Worm (Caenorhabditis elegans) whole organism, mixed stage, embryonic: ENCODE data around the gene T13C2.3.

Experiments
- bed-3 ChIP-seq: fragments of 200-800 bp; sonication (Bioruptor generic); optimal IDR thresholded peaks from 3 replicates; lab custom pipeline; 2018; ENCODE audit warnings: mild to moderate bottlenecking, missing genetic modification characterization, moderate library complexity, missing compliant biosample characterization
- blmp-1 ChIP-seq: fragments of 150-350 bp; optimal IDR thresholded peaks from 2 replicates; lab custom pipeline; 2014; ENCODE audit warnings: missing biosample characterization, missing genetic modification characterization
- ces-1 ChIP-seq: fragments of 150-350 bp; optimal IDR thresholded peaks from 2 replicates; lab custom pipeline; 2014; ENCODE audit warnings: missing biosample characterization, missing genetic modification reagents, missing genetic modification characterization
- cnd-1 ChIP-seq: fragments of 200-800 bp; sonication (Bioruptor generic); optimal IDR thresholded peaks from 2 replicates; lab custom pipeline; 2018; ENCODE audit warnings: mild to moderate bottlenecking, missing genetic modification characterization, missing compliant biosample characterization
- elt-1 ChIP-seq: sonication (generic microtip); optimal IDR thresholded peaks from 2 replicates; lab custom pipeline; 2017; ENCODE audit warnings: missing genetic modification characterization, mild to moderate bottlenecking, missing compliant biosample characterization, antibody characterized with exemption, moderate library complexity, borderline replicate concordance; ENCODE audit not compliant: insufficient read depth
- lin-13 ChIP-seq: fragments of 150-350 bp; optimal IDR thresholded peaks from 2 replicates; lab custom pipeline; 2014; ENCODE audit warnings: missing biosample characterization, missing genetic modification characterization
- lsy-2 ChIP-seq: fragments of 150-350 bp; optimal IDR thresholded peaks from 2 replicates; lab custom pipeline; 2014; ENCODE audit warnings: missing biosample characterization, missing genetic modification characterization
- mep-1 ChIP-seq: fragments of 150-350 bp; optimal IDR thresholded peaks from 2 replicates; lab custom pipeline; 2017; ENCODE audit warnings: missing biosample characterization, missing genetic modification reagents, missing genetic modification characterization, inconsistent platforms
- pha-4 ChIP-seq: fragments of 150-350 bp; optimal IDR thresholded peaks from 2 replicates; lab custom pipeline; 2018; ENCODE audit warnings: missing biosample characterization, missing genetic modification reagents, missing genetic modification characterization
- unc-39 ChIP-seq: fragments of 150-350 bp; optimal IDR thresholded peaks from 2 replicates; lab custom pipeline; 2014; ENCODE audit warnings: missing biosample characterization, missing genetic modification characterization
- ztf-11 ChIP-seq: fragments of 150-350 bp; optimal IDR thresholded peaks from 2 replicates; lab custom pipeline; 2014; ENCODE audit warnings: missing biosample characterization, missing genetic modification characterization

DNA sequence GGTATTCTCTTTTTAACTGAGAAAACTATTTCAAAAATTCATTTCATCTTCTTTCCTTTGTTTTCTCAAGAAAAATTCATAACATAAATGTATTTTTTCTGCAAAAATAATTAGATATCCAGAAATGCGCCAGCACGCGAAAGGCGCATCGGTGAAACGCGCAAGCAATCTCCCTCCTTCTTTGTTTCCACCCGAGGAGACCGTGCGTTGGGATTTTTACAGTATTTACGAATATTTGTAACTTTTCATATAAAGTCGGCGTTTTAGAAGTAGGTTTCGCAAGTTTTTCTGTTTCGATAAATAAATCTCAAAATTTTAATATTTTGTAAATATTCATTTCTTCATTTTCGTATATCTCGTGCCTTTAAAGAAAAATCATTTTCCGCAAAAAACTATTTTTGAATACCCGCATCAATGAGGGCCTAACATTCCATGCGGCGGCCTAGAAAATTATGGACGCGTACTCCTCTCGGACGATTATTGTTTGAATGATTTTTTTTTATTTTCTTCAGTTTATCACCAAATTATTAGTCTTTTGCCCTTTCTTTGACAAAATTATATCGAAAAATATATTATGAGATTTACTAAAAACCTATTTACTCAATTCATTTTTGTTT is 12.5 kb upstream of the T13C2.3 start, which contains the start of gene ssup-72:
- peak; percentile 44 for TF ChIP-seq ces-1 (GFP tag; lab: Kevin White, UChicago)
- no peak for TF ChIP-seq elt-1
- no peak for TF ChIP-seq unc-39
- no peak for TF ChIP-seq ztf-11 (tag; lab: Kevin White, UChicago)
- no peak for TF ChIP-seq bed-3 (GFP tag; lab: Kevin White, UChicago)
- no peak for TF ChIP-seq blmp-1 (tag; lab: Kevin White, UChicago)
- TF ChIP-seq lsy-2: no peak
- TF ChIP-seq mep-1: no peak
- no peak for TF ChIP-seq cnd-1
- TF ChIP-seq pha-4 (tag; lab: Kevin White, UChicago): no peak
- no peak for TF ChIP-seq lin-13 (tag; lab: Kevin White, UChicago)
